Worm (Caenorhabditis elegans) whole organism, midembryonic: ENCODE data around the gene lmp-2.

Source experiments
- cog-1 ChIP-seq: sonication (generic microtip); optimal IDR thresholded peaks from 2 replicates; lab custom pipeline; 2016; ENCODE audit warnings: missing genetic modification characterization, missing compliant biosample characterization
- flt-1 ChIP-seq: fragments of 200-800 bp; sonication (Bioruptor generic); IDR thresholded peaks from 2 replicates; pipeline ENCODE4 v1.3.6; 2022; ENCODE audit warnings: missing genetic modification characterization, missing compliant biosample characterization
- klf-2 ChIP-seq: fragments of 200-800 bp; sonication (Bioruptor generic); conservative IDR thresholded peaks from 2 replicates; pipeline ENCODE4 v1.3.6; 2022; ENCODE audit warnings: missing genetic modification reagents, missing genetic modification characterization, missing compliant biosample characterization
- med-1 ChIP-seq: sonication (generic microtip); optimal IDR thresholded peaks from 2 replicates; lab custom pipeline; 2017; ENCODE audit warnings: missing genetic modification characterization, mild to moderate bottlenecking, missing compliant biosample characterization, antibody characterized with exemption, missing genetic modification reagents; ENCODE audit not compliant: insufficient read depth
- ref-1 ChIP-seq: fragments of 200-800 bp; sonication (Bioruptor generic); conservative IDR thresholded peaks from 2 replicates; pipeline ENCODE4 v1.3.6; 2022; ENCODE audit warnings: missing genetic modification reagents, missing genetic modification characterization, missing compliant biosample characterization
- ztf-23 ChIP-seq: fragments of 200-800 bp; sonication (Bioruptor generic); IDR thresholded peaks from 2 replicates; pipeline ENCODE4 v1.3.6; 2022; ENCODE audit warnings: missing genetic modification reagents, missing genetic modification characterization, missing compliant biosample characterization
- ztf-29 ChIP-seq: fragments of 200-800 bp; sonication (Bioruptor generic); IDR thresholded peaks from 2 replicates; pipeline ENCODE4 v1.3.6; 2022; ENCODE audit warnings: missing genetic modification reagents, missing genetic modification characterization, missing compliant biosample characterization

DNA sequence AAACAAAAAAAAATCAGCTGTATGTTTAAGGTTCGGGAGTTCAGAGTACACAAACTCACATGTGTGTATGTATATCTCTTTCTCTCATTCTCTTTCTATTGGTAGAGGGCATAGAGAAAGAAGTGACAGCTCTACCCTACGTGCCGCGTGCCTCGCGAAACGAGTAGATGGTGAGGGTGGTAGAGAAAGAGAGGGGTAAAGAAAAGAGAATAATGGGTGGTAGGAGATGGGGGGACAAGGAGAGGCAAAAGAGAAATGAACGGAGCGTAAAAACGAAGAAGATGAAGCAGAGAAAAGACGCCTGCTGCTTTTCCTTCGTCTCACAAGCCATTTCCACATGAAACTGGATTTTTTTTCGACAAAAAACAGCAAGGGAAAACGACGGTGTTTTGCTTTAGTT lies 32.3 kb upstream of the lmp-2 start:
- TF ChIP-seq flt-1 (GFP tag; lab: Robert Waterston, UW) (peak; percentile 74), klf-2 (GFP tag; lab: Robert Waterston, UW) (no peak), ztf-29 (GFP tag; lab: Robert Waterston, UW) (0 out of 2 replicates have a peak, but pooled peaks have one; percentile 16), ref-1 (0 out of 2 replicates have a peak, but pooled peaks have one; percentile 34), cog-1 (tag; lab: Kevin White, UChicago) (peak; percentile 70), med-1 (GFP tag; lab: Kevin White, UChicago) (no peak), ztf-23 (0 out of 2 replicates have a peak, but pooled peaks have one; percentile 47)
